Fruit fly (Drosophila melanogaster) Kc167 (cell line): ENCODE measurements around the gene Ids.

Experiments used
- Myc ChIP-seq: fragments of >200 bp; optimal IDR thresholded peaks from 2 replicates; lab custom pipeline; 2017; ENCODE audit warnings: missing external identifiers
- Sin3A ChIP-seq: fragments of >200 bp; optimal IDR thresholded peaks from 2 replicates; lab custom pipeline; 2018; ENCODE audit warnings: missing external identifiers
- h ChIP-seq: fragments of >200 bp; optimal IDR thresholded peaks from 3 replicates; lab custom pipeline; 2018; ENCODE audit warnings: missing external identifiers
- insv ChIP-seq: fragments of >200 bp; optimal IDR thresholded peaks from 3 replicates; lab custom pipeline; 2018; ENCODE audit warnings: missing external identifiers
- psq ChIP-seq: fragments of >200 bp; optimal IDR thresholded peaks from 2 replicates; lab custom pipeline; 2017; ENCODE audit warnings: missing external identifiers
- ttk ChIP-seq: sonication (Bioruptor generic); optimal IDR thresholded peaks from 2 replicates; lab custom pipeline; 2017; ENCODE audit warnings: missing external identifiers

Gene Ids

dm6 chr3L:3342307-3342940, 35.6 kb upstream of the Ids start:
- no peak for TF ChIP-seq insv
- no peak for TF ChIP-seq psq (lab: Kevin White, UChicago)
- no peak for TF ChIP-seq h (lab: Kevin White, UChicago)
- no peak for TF ChIP-seq ttk (lab: Kevin White, UChicago)
- TF ChIP-seq Sin3A (lab: Kevin White, UChicago), result no peak
- TF ChIP-seq Myc (lab: Kevin White, UChicago), result no peak

DNA sequence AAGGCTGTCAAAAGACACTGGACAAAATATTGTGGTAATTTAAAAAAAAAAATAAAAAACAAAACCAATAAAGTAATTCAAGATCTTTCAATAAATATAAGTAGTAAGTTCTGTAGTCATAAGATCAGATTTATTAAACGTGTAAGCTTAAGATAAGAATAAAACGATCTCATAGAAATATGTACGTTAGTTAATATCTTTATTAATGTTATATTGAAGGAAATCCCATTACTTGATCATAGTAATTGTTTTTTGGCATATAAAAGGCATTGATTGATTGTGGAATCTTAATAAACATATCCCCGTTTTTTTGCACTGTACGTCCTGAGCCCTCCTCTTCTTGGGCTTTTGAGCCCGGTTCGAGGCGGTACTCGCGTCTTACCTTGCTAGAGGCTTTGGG, 34.8 kb upstream of the Ids start:
- TF ChIP-seq Sin3A (lab: Kevin White, UChicago), result no peak
- TF ChIP-seq ttk (lab: Kevin White, UChicago), result no peak
- TF ChIP-seq h (lab: Kevin White, UChicago), result no peak
- no peak for TF ChIP-seq insv
- no peak for TF ChIP-seq psq (lab: Kevin White, UChicago)
- no peak for TF ChIP-seq Myc (lab: Kevin White, UChicago)

- TF ChIP-seq Myc (lab: Kevin White, UChicago) (no peak), insv (no peak), ttk (lab: Kevin White, UChicago) (no peak), h (lab: Kevin White, UChicago) (no peak), Sin3A (lab: Kevin White, UChicago) (no peak), psq (lab: Kevin White, UChicago) (no peak)
Observed at dm6 chr3L:3344528-3344927, 33.5 kb upstream of the Ids start.

DNA sequence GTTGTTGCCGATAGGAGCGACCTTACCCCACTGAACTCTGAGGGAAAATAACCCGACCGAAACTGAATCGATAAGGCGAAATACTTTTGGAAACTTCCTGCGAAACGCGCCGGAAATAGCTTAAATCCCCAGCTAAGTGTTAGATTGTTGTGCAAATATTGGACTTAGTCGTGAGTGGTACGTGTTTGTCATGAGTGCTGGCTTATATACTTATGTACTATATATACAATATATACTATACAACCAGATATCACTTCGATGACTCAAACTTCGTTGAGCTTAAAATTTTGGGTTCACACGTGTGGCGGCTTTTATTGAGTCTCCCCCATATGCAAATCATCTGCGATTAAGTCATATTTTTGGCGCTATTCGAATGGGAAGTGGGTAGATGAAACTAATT, 31.8 kb upstream of the Ids start:
- TF ChIP-seq insv, result no peak
- TF ChIP-seq psq (lab: Kevin White, UChicago), result no peak
- no peak for TF ChIP-seq h (lab: Kevin White, UChicago)
- TF ChIP-seq Myc (lab: Kevin White, UChicago), result no peak
- TF ChIP-seq ttk (lab: Kevin White, UChicago), result no peak
- no peak for TF ChIP-seq Sin3A (lab: Kevin White, UChicago)

dm6 chr3L:3348956-3349824, 28.9 kb upstream of the Ids start:
- TF ChIP-seq ttk (lab: Kevin White, UChicago), result no peak
- no peak for TF ChIP-seq h (lab: Kevin White, UChicago)
- TF ChIP-seq psq (lab: Kevin White, UChicago), result no peak

DNA sequence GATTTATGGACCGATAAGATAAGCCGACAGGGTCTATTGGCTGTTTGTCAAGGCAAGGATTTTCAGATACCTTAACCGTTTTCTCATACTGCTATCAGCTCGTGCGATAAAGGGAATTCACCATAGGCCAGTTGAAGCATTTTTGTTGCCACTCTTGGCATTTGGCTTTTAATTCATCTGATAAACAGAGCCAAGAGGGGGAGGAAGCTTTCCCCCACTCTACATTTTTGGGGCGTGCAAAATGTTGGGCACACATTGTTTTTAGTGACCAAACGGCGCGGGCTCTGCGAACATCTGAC, 28.3 kb upstream of the Ids start:
- no peak for TF ChIP-seq Sin3A (lab: Kevin White, UChicago)
- TF ChIP-seq ttk (lab: Kevin White, UChicago), result no peak
- TF ChIP-seq psq (lab: Kevin White, UChicago), result no peak
- TF ChIP-seq Myc (lab: Kevin White, UChicago), result no peak
- no peak for TF ChIP-seq h (lab: Kevin White, UChicago)
- TF ChIP-seq insv, result no peak

dm6 chr3L:3350572-3351343, 27.3 kb upstream of the Ids start:
- TF ChIP-seq Myc (lab: Kevin White, UChicago), result no peak
- TF ChIP-seq h (lab: Kevin White, UChicago), result no peak
- no peak for TF ChIP-seq psq (lab: Kevin White, UChicago)
- TF ChIP-seq insv, result no peak
- no peak for TF ChIP-seq ttk (lab: Kevin White, UChicago)
- no peak for TF ChIP-seq Sin3A (lab: Kevin White, UChicago)

dm6 chr3L:3351814-3352359, 26.2 kb upstream of the Ids start:
- TF ChIP-seq psq (lab: Kevin White, UChicago) (no peak), h (lab: Kevin White, UChicago) (no peak), insv (no peak), Sin3A (lab: Kevin White, UChicago) (no peak), ttk (lab: Kevin White, UChicago) (no peak), Myc (lab: Kevin White, UChicago) (no peak)

DNA sequence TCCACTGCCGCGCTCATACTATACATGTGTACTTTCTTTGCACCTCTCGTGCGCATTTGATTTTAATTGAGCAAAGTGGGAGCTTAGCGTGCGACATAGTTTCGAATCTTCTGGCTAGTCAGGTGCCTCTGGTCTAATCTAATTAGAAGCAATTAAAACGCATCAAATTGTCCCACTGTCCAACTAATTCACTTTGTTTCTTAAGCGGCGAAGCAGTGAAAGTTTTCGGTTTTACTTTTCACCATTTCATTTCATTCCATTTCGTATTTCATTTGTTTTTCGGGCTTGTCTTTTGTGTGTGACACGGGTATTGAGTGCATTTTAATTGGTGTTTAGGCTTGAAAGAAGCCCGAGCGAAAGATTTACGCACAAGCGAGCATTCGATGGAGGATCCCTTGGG, 25.6 kb upstream of the Ids start:
- TF ChIP-seq psq (lab: Kevin White, UChicago), result no peak
- TF ChIP-seq insv, result no peak
- TF ChIP-seq ttk (lab: Kevin White, UChicago), result no peak
- no peak for TF ChIP-seq Myc (lab: Kevin White, UChicago)
- TF ChIP-seq h (lab: Kevin White, UChicago), result no peak
- TF ChIP-seq Sin3A (lab: Kevin White, UChicago), result no peak

- TF ChIP-seq insv (no peak), Sin3A (lab: Kevin White, UChicago) (no peak), h (lab: Kevin White, UChicago) (no peak), Myc (lab: Kevin White, UChicago) (no peak), psq (lab: Kevin White, UChicago) (no peak), ttk (lab: Kevin White, UChicago) (no peak)
Observed at dm6 chr3L:3353297-3353696, 24.8 kb upstream of the Ids start.

DNA sequence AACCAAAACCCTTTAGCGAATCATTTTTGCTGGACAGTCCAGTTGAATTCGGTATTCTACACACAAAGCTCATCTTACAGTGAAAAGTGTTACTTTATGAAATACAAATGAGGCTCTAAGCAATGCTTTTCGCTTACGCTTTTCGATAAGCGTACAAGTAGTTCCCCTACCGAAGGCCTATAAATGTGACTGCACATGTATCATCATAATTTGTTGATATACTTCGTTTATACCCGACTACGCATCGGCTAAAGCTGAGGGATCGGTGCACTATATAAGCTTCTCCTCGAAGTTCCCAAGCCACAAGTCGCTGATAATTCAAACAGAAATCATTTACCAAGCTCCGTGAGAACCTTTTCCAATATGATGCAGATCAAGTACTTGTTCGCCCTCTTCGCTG, 8.8 kb upstream of the Ids start, which contains the start of gene Drs:
Drs (plus strand) TSS at position 301 of the 400 bp plus-strand sequence.
- TF ChIP-seq h (lab: Kevin White, UChicago) (no peak), insv (no peak), ttk (lab: Kevin White, UChicago) (no peak), Sin3A (lab: Kevin White, UChicago) (no peak), Myc (lab: Kevin White, UChicago) (no peak), psq (lab: Kevin White, UChicago) (no peak)
